Fruit fly (Drosophila melanogaster) whole organism, pupa: ENCODE results near the gene Kots.

Source experiments
- CG4496 ChIP-seq: fragments of 200-800 bp; sonication (Bioruptor generic); IDR thresholded peaks from 3 replicates; pipeline ENCODE4 v1.3.6; 2022; ENCODE audit warnings: missing biosample characterization, missing genetic modification characterization
- D1 ChIP-seq: fragments of 200-800 bp; sonication (Bioruptor generic); optimal IDR thresholded peaks from 2 replicates; lab custom pipeline; 2018; ENCODE audit warnings: missing biosample characterization, mild to moderate bottlenecking, missing genetic modification characterization, moderate library complexity
- rn ChIP-seq: fragments of 200-800 bp; sonication (Bioruptor generic); IDR thresholded peaks from 2 replicates; pipeline ENCODE4 v1.3.6; 2022; ENCODE audit warnings: missing biosample characterization, missing genetic modification characterization

- no peak for TF ChIP-seq CG4496 (GFP tag; lab: Robert Waterston, UW)
- TF ChIP-seq D1 (tag; lab: Kevin White, UChicago), result no peak
- TF ChIP-seq rn (GFP tag; lab: Robert Waterston, UW), result no peak
Measured at dm6 chr3R:13986648-13987047, 22.7 kb upstream of the Kots start.
